Fruit fly (Drosophila melanogaster): ENCODE measurements around the gene Drsl1.

- no peak for TF ChIP-seq CG7101 (tag; optimal IDR thresholded peaks at IDR 0.05)
- TF ChIP-seq Hr96 (GFP tag; optimal IDR thresholded peaks at IDR 0.05): no peak
Observed at dm6 chr3L:3303534-3304459, 31.8 kb downstream of the Drsl1 start, which contains the start of gene ZnT63C.

Measured in whole organism, adult.